Worm (Caenorhabditis elegans) whole organism, L2 larva: ENCODE results near the gene col-10.

Source experiments
- egl-27 ChIP-seq: sonication (generic microtip); optimal IDR thresholded peaks from 3 replicates; lab custom pipeline; 2017; ENCODE audit warnings: missing biosample characterization, missing genetic modification reagents, missing genetic modification characterization
- lsy-2 ChIP-seq, 2 experiments: fragments of 150-350 bp in 1 of 2; sonication (generic microtip) in 1 of 2; optimal IDR thresholded peaks; 2 replicates each; lab custom pipeline; 2014 to 2017; ENCODE audit warnings: missing biosample characterization in 2 of 2, missing genetic modification characterization in 2 of 2
- nhr-11 ChIP-seq: fragments of 150-350 bp; optimal IDR thresholded peaks from 2 replicates; lab custom pipeline; 2014; ENCODE audit warnings: missing biosample characterization, missing genetic modification characterization
- nhr-12 ChIP-seq: fragments of 150-350 bp; optimal IDR thresholded peaks from 2 replicates; lab custom pipeline; 2014; ENCODE audit warnings: missing biosample characterization, missing genetic modification characterization
- snpc-4 ChIP-seq: fragments of 150-350 bp; optimal IDR thresholded peaks from 2 replicates; lab custom pipeline; 2014; ENCODE audit warnings: missing biosample characterization, missing genetic modification characterization
- ztf-1 ChIP-seq: fragments of 200-800 bp; sonication (Bioruptor generic); conservative IDR thresholded peaks from 2 replicates; pipeline ENCODE4 v1.3.6; 2022; ENCODE audit warnings: missing genetic modification characterization, missing compliant biosample characterization

ce11 chrV:9124180-9124579, 40.9 kb downstream of the col-10 start, which contains the start of gene F21C10.6:
- TF ChIP-seq snpc-4 (tag; lab: Kevin White, UChicago): no peak
- TF ChIP-seq nhr-11 (tag; lab: Kevin White, UChicago): no peak
- TF ChIP-seq ztf-1 (GFP tag; lab: Robert Waterston, UW): no peak
- no peak for TF ChIP-seq lsy-2 (tag; optimal IDR thresholded peaks at IDR 0.05; lab: Kevin White, UChicago)
- no peak for TF ChIP-seq nhr-12 (tag; lab: Kevin White, UChicago)
- TF ChIP-seq egl-27: no peak
